Worm (Caenorhabditis elegans) whole organism, mixed stage, embryonic: ENCODE results near the gene F26G1.2.
A peak's percentile ranks its signal among the peaks of the same experiment; 100 is the strongest.

ENCODE experiments used
- M03D4.4 ChIP-seq: sonication (generic microtip); optimal IDR thresholded peaks from 2 replicates; lab custom pipeline; 2017; ENCODE audit warnings: mild to moderate bottlenecking, missing genetic modification characterization, missing compliant biosample characterization
- bed-3 ChIP-seq: fragments of 200-800 bp; sonication (Bioruptor generic); optimal IDR thresholded peaks from 3 replicates; lab custom pipeline; 2018; ENCODE audit warnings: mild to moderate bottlenecking, missing genetic modification characterization, moderate library complexity, missing compliant biosample characterization
- blmp-1 ChIP-seq: fragments of 150-350 bp; optimal IDR thresholded peaks from 2 replicates; lab custom pipeline; 2014; ENCODE audit warnings: missing biosample characterization, missing genetic modification characterization
- ceh-43 ChIP-seq: fragments of 200-800 bp; sonication (Bioruptor generic); optimal IDR thresholded peaks from 2 replicates; lab custom pipeline; 2018; ENCODE audit warnings: mild to moderate bottlenecking, missing genetic modification characterization, moderate library complexity, missing compliant biosample characterization
- ceh-83 ChIP-seq: fragments of 200-800 bp; sonication (Bioruptor generic); optimal IDR thresholded peaks from 2 replicates; lab custom pipeline; 2018; ENCODE audit warnings: mild to moderate bottlenecking, missing genetic modification characterization, missing compliant biosample characterization
- ces-1 ChIP-seq: fragments of 150-350 bp; optimal IDR thresholded peaks from 2 replicates; lab custom pipeline; 2014; ENCODE audit warnings: missing biosample characterization, missing genetic modification reagents, missing genetic modification characterization
- drap-1 ChIP-seq: fragments of 200-800 bp; sonication (Bioruptor generic); optimal IDR thresholded peaks from 3 replicates; lab custom pipeline; 2018; ENCODE audit warnings: mild to moderate bottlenecking, missing genetic modification characterization, missing compliant biosample characterization
- flh-1 ChIP-seq: fragments of 200-800 bp; sonication (Bioruptor generic); optimal IDR thresholded peaks from 2 replicates; lab custom pipeline; 2018; ENCODE audit warnings: mild to moderate bottlenecking, missing genetic modification characterization, moderate library complexity, missing compliant biosample characterization
- ham-2 ChIP-seq: fragments of 200-800 bp; sonication (Bioruptor generic); optimal IDR thresholded peaks from 2 replicates; lab custom pipeline; 2018; ENCODE audit warnings: mild to moderate bottlenecking, missing genetic modification characterization, missing compliant biosample characterization
- hlh-1 ChIP-seq: fragments of 150-350 bp; optimal IDR thresholded peaks from 2 replicates; lab custom pipeline; 2014; ENCODE audit warnings: missing biosample characterization, missing genetic modification reagents, missing genetic modification characterization
- lin-13 ChIP-seq: fragments of 150-350 bp; optimal IDR thresholded peaks from 2 replicates; lab custom pipeline; 2014; ENCODE audit warnings: missing biosample characterization, missing genetic modification characterization
- lin-32 ChIP-seq: fragments of 200-800 bp; sonication (Bioruptor generic); optimal IDR thresholded peaks from 2 replicates; lab custom pipeline; 2018; ENCODE audit warnings: mild to moderate bottlenecking, missing genetic modification characterization, missing compliant biosample characterization
- lsy-2 ChIP-seq: fragments of 150-350 bp; optimal IDR thresholded peaks from 2 replicates; lab custom pipeline; 2014; ENCODE audit warnings: missing biosample characterization, missing genetic modification characterization
- mab-5 ChIP-seq: fragments of 150-350 bp; optimal IDR thresholded peaks from 2 replicates; lab custom pipeline; 2014; ENCODE audit warnings: missing biosample characterization, missing genetic modification characterization
- mep-1 ChIP-seq: fragments of 150-350 bp; optimal IDR thresholded peaks from 2 replicates; lab custom pipeline; 2017; ENCODE audit warnings: missing biosample characterization, missing genetic modification reagents, missing genetic modification characterization, inconsistent platforms
- mls-2 ChIP-seq: sonication (generic microtip); optimal IDR thresholded peaks from 2 replicates; lab custom pipeline; 2016; ENCODE audit warnings: mild to moderate bottlenecking, missing genetic modification characterization, moderate library complexity, missing compliant biosample characterization
- nhr-2 ChIP-seq: fragments of 150-350 bp; optimal IDR thresholded peaks from 2 replicates; lab custom pipeline; 2014; ENCODE audit warnings: missing biosample characterization, missing genetic modification characterization
- nhr-237 ChIP-seq: fragments of 150-350 bp; optimal IDR thresholded peaks from 2 replicates; lab custom pipeline; 2014; ENCODE audit warnings: missing biosample characterization, missing genetic modification characterization
- nhr-76 ChIP-seq: sonication (generic microtip); optimal IDR thresholded peaks from 2 replicates; lab custom pipeline; 2017; ENCODE audit warnings: missing biosample characterization, missing genetic modification characterization
- pha-4 ChIP-seq: fragments of 150-350 bp; optimal IDR thresholded peaks from 2 replicates; lab custom pipeline; 2018; ENCODE audit warnings: missing biosample characterization, missing genetic modification reagents, missing genetic modification characterization
- sem-2 ChIP-seq: fragments of 200-800 bp; sonication (Bioruptor generic); optimal IDR thresholded peaks from 2 replicates; lab custom pipeline; 2018; ENCODE audit warnings: mild to moderate bottlenecking, missing genetic modification characterization, missing compliant biosample characterization
- snpc-4 ChIP-seq: fragments of 150-350 bp; optimal IDR thresholded peaks from 2 replicates; lab custom pipeline; 2014; ENCODE audit warnings: missing biosample characterization, missing genetic modification characterization
- tbx-8 ChIP-seq: fragments of 200-800 bp; sonication (Bioruptor generic); optimal IDR thresholded peaks from 2 replicates; lab custom pipeline; 2018; ENCODE audit warnings: mild to moderate bottlenecking, missing genetic modification characterization, moderate library complexity, missing compliant biosample characterization
- unc-120 ChIP-seq: sonication (generic microtip); optimal IDR thresholded peaks from 2 replicates; lab custom pipeline; 2017; ENCODE audit warnings: missing genetic modification characterization, missing compliant biosample characterization; ENCODE audit not compliant: poor library complexity, severe bottlenecking
- unc-39 ChIP-seq: fragments of 150-350 bp; optimal IDR thresholded peaks from 2 replicates; lab custom pipeline; 2014; ENCODE audit warnings: missing biosample characterization, missing genetic modification characterization
- unc-62 ChIP-seq: fragments of 150-350 bp; optimal IDR thresholded peaks from 2 replicates; lab custom pipeline; 2014; ENCODE audit warnings: missing biosample characterization, missing genetic modification reagents, missing genetic modification characterization
- zip-8 ChIP-seq: fragments of 150-350 bp; optimal IDR thresholded peaks from 2 replicates; lab custom pipeline; 2014; ENCODE audit warnings: missing biosample characterization, missing genetic modification characterization
- ztf-11 ChIP-seq: fragments of 150-350 bp; optimal IDR thresholded peaks from 2 replicates; lab custom pipeline; 2014; ENCODE audit warnings: missing biosample characterization, missing genetic modification characterization

F26G1.2 gene

DNA sequence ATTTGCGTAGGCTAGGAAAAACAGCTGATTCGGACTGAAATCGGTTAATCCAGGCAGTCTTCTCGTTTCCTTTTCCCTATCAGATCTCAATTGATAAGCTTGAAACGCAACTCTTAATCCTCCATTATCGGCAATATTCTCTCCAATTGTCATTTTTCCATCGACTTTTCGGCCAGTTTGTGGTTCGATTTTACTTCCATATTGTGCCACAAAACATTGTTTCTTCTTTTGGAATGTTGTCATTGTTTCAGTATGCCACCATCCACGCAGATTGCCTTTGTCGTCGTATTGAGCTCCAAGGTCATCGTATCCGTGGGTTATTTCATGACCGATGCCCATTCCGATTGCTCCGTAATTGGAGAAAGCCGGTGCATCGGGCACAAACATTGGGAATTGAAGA, 12.9 kb downstream of the F26G1.2 start:
- TF ChIP-seq unc-39 (tag; lab: Kevin White, UChicago) (no peak), blmp-1 (tag; lab: Kevin White, UChicago) (no peak), ceh-83 (GFP tag; lab: Kevin White, UChicago) (no peak), flh-1 (GFP tag; lab: Kevin White, UChicago) (no peak), mls-2 (tag; lab: Kevin White, UChicago) (no peak), lin-13 (tag; lab: Kevin White, UChicago) (no peak), unc-62 (no peak), nhr-2 (no peak), mep-1 (no peak), sem-2 (GFP tag; lab: Kevin White, UChicago) (no peak), hlh-1 (tag; lab: Kevin White, UChicago) (no peak), ceh-43 (GFP tag; lab: Kevin White, UChicago) (no peak), M03D4.4 (tag; lab: Kevin White, UChicago) (no peak), mab-5 (no peak), ham-2 (GFP tag; lab: Kevin White, UChicago) (no peak)

DNA sequence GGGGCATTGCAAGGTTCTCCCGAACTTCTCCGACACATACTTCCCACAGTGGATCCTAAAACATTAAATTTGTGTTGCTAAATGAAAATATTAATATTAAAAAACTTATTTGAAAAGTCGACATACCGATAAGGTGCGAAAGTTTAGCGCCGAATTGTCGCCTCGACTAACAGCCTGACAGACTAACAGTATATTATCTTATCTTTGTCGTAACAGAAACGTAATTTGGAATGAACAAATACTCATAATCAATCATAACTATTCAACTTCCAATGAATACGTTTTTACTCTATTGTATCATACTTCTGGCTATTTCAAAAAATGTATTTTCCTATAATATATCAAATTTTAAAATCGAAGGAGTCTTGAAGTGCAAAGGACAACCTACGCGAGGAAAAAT, 14.1 kb downstream of the F26G1.2 start, which contains the start of gene F26G1.11:
F26G1.11 (plus strand) TSS at position 205 of the 400 bp plus-strand sequence.
- TF ChIP-seq bed-3 (GFP tag; lab: Kevin White, UChicago) (no peak), nhr-237 (no peak), blmp-1 (tag; lab: Kevin White, UChicago) (no peak)

DNA sequence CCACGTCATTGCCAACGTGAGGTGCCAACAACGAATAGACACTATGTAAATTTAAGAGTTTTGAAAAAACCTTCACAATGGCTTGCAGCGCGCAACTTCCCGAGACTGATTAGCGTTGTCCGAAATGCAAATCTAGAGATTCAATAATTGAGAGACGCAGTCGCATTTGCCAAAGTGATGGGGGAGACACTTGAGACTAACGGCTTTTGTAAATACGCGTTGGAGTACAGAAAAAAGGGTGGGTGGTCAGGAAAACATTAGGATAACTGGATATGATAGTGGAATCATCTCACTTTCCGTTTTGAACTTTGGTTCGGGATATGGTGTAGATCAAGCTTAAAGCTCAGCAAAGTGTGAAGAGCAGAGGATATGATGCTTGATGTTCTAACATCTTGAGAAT, 16.9 kb downstream of the F26G1.2 start:
- TF ChIP-seq drap-1 (GFP tag; lab: Kevin White, UChicago) (no peak), pha-4 (peak; percentile 84)
- TF ChIP-seq, all 35 proteins: peak for 1

DNA sequence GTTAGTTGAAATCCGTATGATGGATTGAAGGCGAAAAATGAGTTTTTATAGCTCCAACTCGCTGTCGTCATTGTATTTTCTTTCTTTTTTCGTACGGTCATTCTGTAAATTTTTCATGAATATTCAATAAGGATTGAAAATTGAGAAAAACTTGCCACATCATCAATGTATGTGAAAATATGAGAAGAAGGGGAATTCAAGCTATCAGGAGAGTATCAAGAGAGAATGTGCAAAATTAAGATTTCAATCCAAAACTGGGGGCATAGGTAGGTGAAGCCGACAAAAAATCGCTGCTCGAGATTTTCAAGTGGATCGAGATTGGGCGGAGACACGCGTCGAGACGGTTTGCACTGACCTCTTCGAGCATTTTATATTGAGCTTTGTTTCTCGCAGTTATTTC, 21.6 kb downstream of the F26G1.2 start, which contains the start of gene nep-12:
nep-12 (minus strand) TSS at position 101 of the 400 bp plus-strand sequence.
- TF ChIP-seq flh-1 (GFP tag; lab: Kevin White, UChicago) (no peak), mep-1 (no peak), zip-8 (tag; lab: Kevin White, UChicago) (no peak), ceh-43 (GFP tag; lab: Kevin White, UChicago) (no peak), snpc-4 (no peak), lin-13 (tag; lab: Kevin White, UChicago) (no peak), tbx-8 (GFP tag; lab: Kevin White, UChicago) (no peak), ces-1 (GFP tag; lab: Kevin White, UChicago) (no peak), blmp-1 (tag; lab: Kevin White, UChicago) (no peak), unc-120 (tag; lab: Kevin White, UChicago) (no peak), nhr-2 (no peak), hlh-1 (tag; lab: Kevin White, UChicago) (no peak), ham-2 (GFP tag; lab: Kevin White, UChicago) (no peak), drap-1 (GFP tag; lab: Kevin White, UChicago) (no peak), unc-39 (tag; lab: Kevin White, UChicago) (no peak)
- TF ChIP-seq, all 35 proteins: peak for 0

DNA sequence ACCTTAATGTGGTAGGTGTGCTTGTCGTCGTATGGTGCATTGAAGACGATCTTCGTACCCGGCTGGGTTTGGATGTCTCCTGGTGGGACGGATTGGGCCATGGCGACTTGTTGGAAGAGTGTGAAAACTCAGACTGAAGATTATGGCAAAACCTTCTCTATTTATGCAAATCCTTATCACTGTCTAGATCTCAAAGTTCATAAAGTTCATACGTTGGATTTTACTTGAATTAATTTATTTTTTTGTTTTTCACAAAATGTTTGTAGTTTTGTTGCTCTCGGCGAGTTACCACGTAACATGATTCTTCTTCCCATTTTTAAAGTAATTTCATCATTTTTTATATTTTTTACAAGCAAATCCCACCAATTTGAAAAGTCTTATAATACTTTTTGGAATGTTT, 23.3 kb downstream of the F26G1.2 start, which contains the start of gene msp-3:
msp-3 (minus strand) TSS at position 101 of the 400 bp plus-strand sequence.
- TF ChIP-seq lsy-2 (tag; lab: Kevin White, UChicago): no peak
- no peak for TF ChIP-seq nhr-76 (tag; lab: Kevin White, UChicago)

DNA sequence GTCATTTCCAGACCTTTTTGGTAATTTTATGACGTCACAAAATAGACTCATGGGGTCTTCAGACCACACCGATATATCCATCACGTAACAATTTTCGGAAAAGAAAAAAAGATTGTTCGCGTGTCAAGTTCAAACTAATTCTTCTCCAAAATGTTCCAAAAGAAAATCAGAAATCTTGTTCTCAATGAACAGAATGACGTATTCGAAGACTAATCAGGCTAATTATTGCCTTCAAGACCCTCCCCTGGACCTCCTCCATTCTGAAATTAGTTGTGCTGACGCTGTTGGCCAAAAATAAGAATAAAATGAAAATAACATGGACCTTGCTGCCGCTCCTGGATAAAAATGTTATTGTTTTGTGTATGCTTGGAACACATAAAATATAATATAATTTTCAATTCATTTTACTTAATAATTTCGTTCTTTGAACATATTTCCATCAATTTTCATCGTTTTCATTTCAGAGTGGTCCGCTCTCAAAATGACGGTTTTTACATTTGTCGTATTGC, 27.0 kb downstream of the F26G1.2 start, which contains the start of gene F26G1.15:
F26G1.15 (plus strand) TSS at position 459 of the 509 bp plus-strand sequence.
- TF ChIP-seq lsy-2 (tag; lab: Kevin White, UChicago) (no peak), blmp-1 (tag; lab: Kevin White, UChicago) (no peak), zip-8 (tag; lab: Kevin White, UChicago) (peak; percentile 74), bed-3 (GFP tag; lab: Kevin White, UChicago) (no peak), mls-2 (tag; lab: Kevin White, UChicago) (no peak), nhr-76 (tag; lab: Kevin White, UChicago) (no peak), sem-2 (GFP tag; lab: Kevin White, UChicago) (no peak)
- TF ChIP-seq, all 35 proteins: peak for 1

DNA sequence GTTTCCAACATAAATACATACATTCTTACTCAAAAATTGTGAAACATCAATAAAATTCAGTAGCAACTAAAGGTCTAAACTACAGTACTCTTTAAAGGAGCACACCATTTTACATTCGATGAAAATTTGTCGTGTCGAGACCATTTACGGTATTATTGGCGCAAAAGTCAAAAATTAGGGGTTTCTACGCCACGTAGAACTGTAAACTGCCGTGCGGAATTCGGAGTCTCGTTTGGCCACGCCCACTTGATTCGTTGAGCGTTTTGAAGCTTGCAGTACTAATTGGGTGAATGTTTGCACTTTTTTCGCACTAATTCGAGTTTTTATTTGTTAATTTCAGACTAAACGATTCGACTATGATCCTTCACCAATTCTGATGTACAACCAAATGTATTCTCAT, 27.8 kb downstream of the F26G1.2 start:
- TF ChIP-seq lin-32 (GFP tag; lab: Kevin White, UChicago) (no peak), ztf-11 (tag; lab: Kevin White, UChicago) (no peak), mab-5 (no peak)
